Worm (Caenorhabditis elegans): ENCODE measurements around the gene rpl-9.
A peak's percentile ranks its signal among the peaks of the same experiment; 100 is the strongest.

Gene rpl-9

ce11 chrIII:7572781-7573400 lies at the start of gene rpl-9, which contains the start of gene lpd-7:
Gene rpl-9, minus strand, starts transcription at chrIII:7572831.
Gene lpd-7, plus strand, starts transcription at chrIII:7573350.
- peak; percentile 72 for TF ChIP-seq nhr-237 (tag; optimal IDR thresholded peaks at IDR 0.05)
- TF ChIP-seq elt-3 (tag; optimal IDR thresholded peaks at IDR 0.05) = peak; percentile 18
- no peak for TF ChIP-seq tbx-8 (GFP tag; optimal IDR thresholded peaks at IDR 0.05)
- peak; percentile 49 for TF ChIP-seq ces-1 (GFP tag; optimal IDR thresholded peaks at IDR 0.05)
- TF ChIP-seq nhr-12 (tag; optimal IDR thresholded peaks at IDR 0.05) = no peak
- no peak for TF ChIP-seq nhr-28 (tag; optimal IDR thresholded peaks at IDR 0.05)
- TF ChIP-seq hlh-1 (tag; optimal IDR thresholded peaks at IDR 0.05) = peak; percentile 75
- TF ChIP-seq mep-1 (tag; optimal IDR thresholded peaks at IDR 0.05) = peak; percentile 95
- TF ChIP-seq ceh-39 (tag; optimal IDR thresholded peaks at IDR 0.05) = peak; percentile 33
- peak; percentile 75 for TF ChIP-seq pha-4 (tag; optimal IDR thresholded peaks at IDR 0.05)
- peak; percentile 21 for TF ChIP-seq mab-5 (tag; optimal IDR thresholded peaks at IDR 0.05)
- no peak for TF ChIP-seq drap-1 (GFP tag; optimal IDR thresholded peaks at IDR 0.05)
- TF ChIP-seq mls-2 (tag; optimal IDR thresholded peaks at IDR 0.05) = no peak
- TF ChIP-seq unc-62 (GFP tag; optimal IDR thresholded peaks at IDR 0.05) = peak; percentile 63
- no peak for TF ChIP-seq ztf-11 (tag; optimal IDR thresholded peaks at IDR 0.05)
- TF ChIP-seq snpc-4 (tag; optimal IDR thresholded peaks at IDR 0.05) = no peak
- peak; percentile 2 for TF ChIP-seq lin-32 (GFP tag; optimal IDR thresholded peaks at IDR 0.05)
- no peak for TF ChIP-seq elt-1 (tag; optimal IDR thresholded peaks at IDR 0.05; ENCODE audit: borderline replicate concordance, insufficient read depth)
- peak; percentile 32 for TF ChIP-seq sptf-1 (tag; optimal IDR thresholded peaks at IDR 0.05)
- peak; percentile 61 for TF ChIP-seq unc-120 (tag; optimal IDR thresholded peaks at IDR 0.05; ENCODE audit: poor library complexity, severe bottlenecking)
- TF ChIP-seq ham-2 (GFP tag; optimal IDR thresholded peaks at IDR 0.05) = peak; percentile 28
- no peak for TF ChIP-seq unc-39 (tag; optimal IDR thresholded peaks at IDR 0.05)
- TF ChIP-seq lin-13 (tag; optimal IDR thresholded peaks at IDR 0.05) = peak; percentile 72
- no peak for TF ChIP-seq cnd-1 (tag; optimal IDR thresholded peaks at IDR 0.05)
- no peak for TF ChIP-seq sem-2 (GFP tag; optimal IDR thresholded peaks at IDR 0.05)
- no peak for TF ChIP-seq nhr-2 (tag; optimal IDR thresholded peaks at IDR 0.05)
- peak; percentile 84 for TF ChIP-seq lsy-2 (tag; optimal IDR thresholded peaks at IDR 0.05)
- no peak for TF ChIP-seq blmp-1 (tag; optimal IDR thresholded peaks at IDR 0.05)

- peak; percentile 75 for TF ChIP-seq nhr-2 (tag; optimal IDR thresholded peaks at IDR 0.05)
- peak; percentile 31 for TF ChIP-seq elt-1 (tag; optimal IDR thresholded peaks at IDR 0.05; ENCODE audit: borderline replicate concordance, insufficient read depth)
- no peak for TF ChIP-seq ceh-43 (GFP tag; optimal IDR thresholded peaks at IDR 0.05)
- TF ChIP-seq unc-62 (GFP tag; optimal IDR thresholded peaks at IDR 0.05) = peak; percentile 29
Observed at ce11 chrIII:7621355-7621754, 48.7 kb upstream of the rpl-9 start.

DNA sequence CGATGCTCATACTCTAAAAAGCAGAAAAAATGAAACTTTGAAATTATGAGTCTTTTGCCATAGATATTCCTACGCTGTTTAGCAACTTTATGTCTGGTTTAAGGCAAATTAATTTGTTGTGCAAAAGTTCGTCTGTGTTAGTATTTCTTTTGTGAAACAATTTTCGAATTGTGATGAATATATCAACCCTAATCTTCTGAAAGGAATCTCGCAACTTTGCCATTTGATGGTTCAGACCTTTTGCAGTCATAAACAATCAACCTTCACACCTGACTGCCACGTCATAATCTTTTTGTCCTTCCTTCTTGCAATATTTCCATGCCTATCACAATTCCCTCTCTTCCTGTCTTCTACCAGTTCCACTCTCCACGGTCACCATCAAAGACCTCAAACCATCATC lies 47.2 kb upstream of the rpl-9 start:
- TF ChIP-seq mab-5 (tag; optimal IDR thresholded peaks at IDR 0.05) = no peak

DNA sequence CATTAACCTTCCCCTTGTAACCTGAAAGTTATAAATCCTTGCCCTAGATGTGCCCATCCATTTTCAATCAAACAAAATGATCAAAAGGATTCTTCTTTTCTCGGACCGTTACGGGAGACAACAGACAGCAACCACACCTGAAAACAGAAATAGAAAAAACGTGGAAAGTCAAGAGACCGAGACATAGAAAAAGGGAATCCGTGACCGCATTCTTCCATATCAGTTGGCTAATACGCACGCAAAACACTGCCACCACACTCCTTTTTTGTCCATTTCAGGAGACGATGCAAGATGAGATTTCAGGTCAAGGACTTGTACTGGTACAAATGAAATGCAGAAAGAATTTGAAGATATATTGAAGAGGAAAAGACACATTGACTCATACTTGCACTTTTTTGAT lies 45.7 kb upstream of the rpl-9 start:
- TF ChIP-seq drap-1 (GFP tag; optimal IDR thresholded peaks at IDR 0.05) (no peak), mab-5 (tag; optimal IDR thresholded peaks at IDR 0.05) (no peak), unc-39 (tag; optimal IDR thresholded peaks at IDR 0.05) (no peak), M03D4.4 (tag; optimal IDR thresholded peaks at IDR 0.05) (no peak), mep-1 (tag; optimal IDR thresholded peaks at IDR 0.05) (no peak), ztf-11 (tag; optimal IDR thresholded peaks at IDR 0.05) (no peak), unc-120 (tag; optimal IDR thresholded peaks at IDR 0.05; ENCODE audit: poor library complexity, severe bottlenecking) (no peak), ceh-39 (tag; optimal IDR thresholded peaks at IDR 0.05) (no peak), elt-3 (tag; optimal IDR thresholded peaks at IDR 0.05) (no peak), nhr-2 (tag; optimal IDR thresholded peaks at IDR 0.05) (no peak), snpc-4 (tag; optimal IDR thresholded peaks at IDR 0.05) (no peak), nhr-28 (tag; optimal IDR thresholded peaks at IDR 0.05) (no peak), zip-8 (tag; optimal IDR thresholded peaks at IDR 0.05) (no peak), lsy-2 (tag; optimal IDR thresholded peaks at IDR 0.05) (no peak), hlh-1 (tag; optimal IDR thresholded peaks at IDR 0.05) (no peak), lin-32 (GFP tag; optimal IDR thresholded peaks at IDR 0.05) (no peak), lin-13 (tag; optimal IDR thresholded peaks at IDR 0.05) (no peak), pha-4 (tag; optimal IDR thresholded peaks at IDR 0.05) (no peak), sem-2 (GFP tag; optimal IDR thresholded peaks at IDR 0.05) (no peak), nhr-12 (tag; optimal IDR thresholded peaks at IDR 0.05) (no peak)

ce11 chrIII:7616228-7616627 lies 43.6 kb upstream of the rpl-9 start, which contains the start of gene T04A6.1:
Gene T04A6.1, plus strand, starts transcription at chrIII:7616528.
- no peak for TF ChIP-seq unc-120 (tag; optimal IDR thresholded peaks at IDR 0.05; ENCODE audit: poor library complexity, severe bottlenecking)

Data from whole organism, mixed stage, embryonic.